Fruit fly (Drosophila melanogaster) whole organism, embryonic: ENCODE data around the gene CG32280.
A peak's percentile ranks its signal among the peaks of the same experiment; 100 is the strongest.

Source experiments
- BEAF-32 ChIP-seq: fragments of 200-800 bp; sonication (Bioruptor generic); optimal IDR thresholded peaks from 3 replicates; lab custom pipeline; 2017; ENCODE audit warnings: missing biosample characterization, missing genetic modification characterization, mild to moderate bottlenecking, moderate library complexity, missing genetic modification reagents
- CG10654 ChIP-seq: fragments of 200-800 bp; sonication (Bioruptor generic); optimal IDR thresholded peaks from 2 replicates; lab custom pipeline; 2016; ENCODE audit warnings: missing biosample characterization, missing genetic modification characterization
- CG11695 ChIP-seq: fragments of 200-800 bp; sonication (Bioruptor generic); IDR thresholded peaks from 3 replicates; pipeline ENCODE4 v1.3.6; 2022; ENCODE audit warnings: missing biosample characterization, missing genetic modification characterization
- CG13287 ChIP-seq: fragments of 200-800 bp; sonication (Bioruptor generic); IDR thresholded peaks from 2 replicates; pipeline ENCODE4 v1.3.6; 2022; ENCODE audit warnings: missing biosample characterization, missing genetic modification characterization; ENCODE audit not compliant: partially characterized antibody
- CG14014 ChIP-seq: fragments of 200-800 bp; sonication (Bioruptor generic); IDR thresholded peaks from 2 replicates; pipeline ENCODE4 v1.3.6; 2022; ENCODE audit warnings: missing biosample characterization, missing genetic modification characterization
- CG14441 ChIP-seq: fragments of 200-800 bp; sonication (Bioruptor generic); IDR thresholded peaks from 2 replicates; pipeline ENCODE4 v1.3.6; 2022; ENCODE audit warnings: missing biosample characterization, missing genetic modification characterization
- CG14860 ChIP-seq: fragments of 200-800 bp; sonication (Bioruptor generic); IDR thresholded peaks from 3 replicates; pipeline ENCODE4 v1.3.6; 2022; ENCODE audit warnings: missing biosample characterization, missing genetic modification characterization; ENCODE audit not compliant: partially characterized antibody
- CG15073 ChIP-seq: fragments of 200-800 bp; sonication (Bioruptor generic); optimal IDR thresholded peaks from 2 replicates; lab custom pipeline; 2016; ENCODE audit warnings: missing biosample characterization, missing genetic modification characterization
- CG15479 ChIP-seq: fragments of 200-800 bp; sonication (Bioruptor generic); optimal IDR thresholded peaks from 3 replicates; lab custom pipeline; 2019; ENCODE audit warnings: missing biosample characterization, mild to moderate bottlenecking, missing genetic modification characterization, moderate library complexity
- CG15514 ChIP-seq: fragments of 200-800 bp; sonication (Bioruptor generic); optimal IDR thresholded peaks from 3 replicates; lab custom pipeline; 2017; ENCODE audit warnings: missing biosample characterization, missing genetic modification characterization, mild to moderate bottlenecking, moderate library complexity, missing genetic modification reagents
- CG16813 ChIP-seq: fragments of 200-800 bp; sonication (Bioruptor generic); IDR thresholded peaks from 3 replicates; pipeline ENCODE4 v1.3.6; 2022; ENCODE audit warnings: missing biosample characterization, missing genetic modification characterization; ENCODE audit not compliant: partially characterized antibody
- CG17385 ChIP-seq: fragments of 200-800 bp; sonication (Bioruptor generic); optimal IDR thresholded peaks from 3 replicates; lab custom pipeline; 2018; ENCODE audit warnings: missing biosample characterization, mild to moderate bottlenecking, missing genetic modification characterization
- CG1792 ChIP-seq: fragments of 200-800 bp; sonication (Bioruptor generic); optimal IDR thresholded peaks from 2 replicates; lab custom pipeline; 2016; ENCODE audit warnings: missing biosample characterization, missing genetic modification characterization
- CG18764 ChIP-seq: fragments of 200-800 bp; sonication (Bioruptor generic); optimal IDR thresholded peaks from 3 replicates; lab custom pipeline; 2016; ENCODE audit warnings: missing biosample characterization, missing genetic modification characterization
- CG2129 ChIP-seq: fragments of 200-800 bp; sonication (Bioruptor generic); IDR thresholded peaks from 2 replicates; pipeline ENCODE4 v1.3.6; 2022; ENCODE audit warnings: missing biosample characterization, missing genetic modification characterization; ENCODE audit not compliant: partially characterized antibody
- CG34224 ChIP-seq: fragments of 200-800 bp; sonication (Bioruptor generic); IDR thresholded peaks from 3 replicates; pipeline ENCODE4 v1.3.6; 2022; ENCODE audit warnings: missing biosample characterization, missing genetic modification characterization; ENCODE audit not compliant: partially characterized antibody
- CG42726 ChIP-seq: fragments of 200-800 bp; sonication (Bioruptor generic); IDR thresholded peaks from 2 replicates; pipeline ENCODE4 v1.3.6; 2022; ENCODE audit warnings: missing biosample characterization, missing genetic modification characterization; ENCODE audit not compliant: partially characterized antibody
- CG43689 ChIP-seq: fragments of 200-800 bp; sonication (Bioruptor generic); IDR thresholded peaks from 2 replicates; pipeline ENCODE4 v1.3.6; 2022; ENCODE audit warnings: missing biosample characterization, missing genetic modification characterization
- CG6272 ChIP-seq: fragments of 200-800 bp; sonication (Bioruptor generic); IDR thresholded peaks from 2 replicates; pipeline ENCODE4 v1.3.6; 2022; ENCODE audit warnings: missing biosample characterization, missing genetic modification characterization
- CG7928 ChIP-seq: fragments of 200-800 bp; sonication (Bioruptor generic); optimal IDR thresholded peaks from 2 replicates; lab custom pipeline; 2017; ENCODE audit warnings: missing biosample characterization, mild to moderate bottlenecking, missing genetic modification characterization
- CG7963 ChIP-seq: fragments of 200-800 bp; sonication (Bioruptor generic); IDR thresholded peaks from 3 replicates; pipeline ENCODE4 v1.3.6; 2022; ENCODE audit warnings: missing biosample characterization, missing genetic modification characterization; ENCODE audit not compliant: partially characterized antibody
- CG8359 ChIP-seq: fragments of 200-800 bp; sonication (Bioruptor generic); optimal IDR thresholded peaks from 2 replicates; lab custom pipeline; 2017; ENCODE audit warnings: missing biosample characterization, mild to moderate bottlenecking, missing genetic modification characterization, borderline replicate concordance
- E2f2 ChIP-seq: fragments of 200-800 bp; sonication (Bioruptor generic); IDR thresholded peaks from 2 replicates; pipeline ENCODE4 v1.3.6; 2022; ENCODE audit warnings: missing biosample characterization, missing genetic modification characterization
- Ets65A ChIP-seq: fragments of 200-800 bp; sonication (Bioruptor generic); peaks from one replicate; lab custom pipeline; 2016; ENCODE audit warnings: missing biosample characterization, missing genetic modification characterization
- HLH4C ChIP-seq: fragments of 200-800 bp; sonication (Bioruptor generic); IDR thresholded peaks from 3 replicates; pipeline ENCODE4 v1.3.6; 2022; ENCODE audit warnings: missing biosample characterization, missing genetic modification characterization; ENCODE audit not compliant: partially characterized antibody
- HmgZ ChIP-seq: fragments of 200-800 bp; sonication (Bioruptor generic); optimal IDR thresholded peaks from 2 replicates; lab custom pipeline; 2018; ENCODE audit warnings: missing biosample characterization, mild to moderate bottlenecking, missing genetic modification characterization
- Hmx ChIP-seq: fragments of 200-800 bp; sonication (Bioruptor generic); optimal IDR thresholded peaks from 2 replicates; lab custom pipeline; 2016; ENCODE audit warnings: missing biosample characterization, missing genetic modification characterization
- Mrtf ChIP-seq: fragments of 200-800 bp; sonication (Bioruptor generic); IDR thresholded peaks from 3 replicates; pipeline ENCODE4 v1.3.6; 2022; ENCODE audit warnings: missing biosample characterization, missing genetic modification characterization
- Myb ChIP-seq: fragments of 200-800 bp; sonication (Bioruptor generic); optimal IDR thresholded peaks from 2 replicates; lab custom pipeline; 2016; ENCODE audit warnings: missing biosample characterization, missing genetic modification characterization
- NC2β ChIP-seq: fragments of 200-800 bp; sonication (Bioruptor generic); optimal IDR thresholded peaks from 2 replicates; lab custom pipeline; 2016; ENCODE audit warnings: missing biosample characterization, missing genetic modification characterization
- Nf-YC ChIP-seq: fragments of 200-800 bp; optimal IDR thresholded peaks from 3 replicates; lab custom pipeline; 2019; ENCODE audit warnings: missing biosample characterization, mild to moderate bottlenecking, missing genetic modification characterization, moderate library complexity
- Scr ChIP-seq: fragments of 200-800 bp; sonication (Bioruptor generic); IDR thresholded peaks from 2 replicates; pipeline ENCODE4 v1.3.6; 2022; ENCODE audit warnings: missing biosample characterization, missing genetic modification characterization; ENCODE audit not compliant: partially characterized antibody
- Sry-β ChIP-seq: fragments of 200-800 bp; sonication (Bioruptor generic); optimal IDR thresholded peaks from 2 replicates; lab custom pipeline; 2018; ENCODE audit warnings: missing biosample characterization, mild to moderate bottlenecking, missing genetic modification characterization, moderate library complexity
- Sry-δ ChIP-seq: fragments of 200-800 bp; sonication (Bioruptor generic); optimal IDR thresholded peaks from 2 replicates; lab custom pipeline; 2016; ENCODE audit warnings: missing biosample characterization, missing genetic modification characterization
- ac ChIP-seq: fragments of 200-800 bp; sonication (Bioruptor generic); optimal IDR thresholded peaks from 3 replicates; lab custom pipeline; 2017; ENCODE audit warnings: missing biosample characterization, mild to moderate bottlenecking, missing genetic modification characterization
- crp ChIP-seq, 2 experiments: fragments of 200-800 bp; sonication (Bioruptor generic); optimal IDR thresholded peaks; 2 replicates in 1 of 2; 3 replicates in 1 of 2; lab custom pipeline; 2017; ENCODE audit warnings: missing biosample characterization in 2 of 2, missing genetic modification characterization in 2 of 2, mild to moderate bottlenecking in 1 of 2, moderate library complexity in 1 of 2
- gsb-n ChIP-seq: fragments of 200-800 bp; sonication (Bioruptor generic); optimal IDR thresholded peaks from 3 replicates; lab custom pipeline; 2018; ENCODE audit warnings: missing biosample characterization, mild to moderate bottlenecking, missing genetic modification characterization
- hkb ChIP-seq, 2 experiments: fragments of 200-800 bp in 1 of 2; fragments of >200 bp in 1 of 2; sonication (Bioruptor generic) in 1 of 2; IDR thresholded peaks in 1 of 2; optimal IDR thresholded peaks in 1 of 2; 2 replicates each; pipeline versions ENCODE4 v1.3.6 to Lab custom; 2017 to 2022; ENCODE audit warnings: missing biosample characterization in 1 of 2, missing genetic modification characterization in 1 of 2
- ken ChIP-seq: fragments of 200-800 bp; sonication (Bioruptor generic); IDR thresholded peaks from 3 replicates; pipeline ENCODE4 v1.3.6; 2022; ENCODE audit warnings: missing biosample characterization, missing genetic modification characterization
- knrl ChIP-seq: fragments of 200-800 bp; sonication (Bioruptor generic); IDR thresholded peaks from 3 replicates; pipeline ENCODE4 v1.3.6; 2022; ENCODE audit warnings: missing biosample characterization, missing genetic modification characterization; ENCODE audit not compliant: partially characterized antibody
- maf-S ChIP-seq: fragments of 200-800 bp; sonication (Bioruptor generic); optimal IDR thresholded peaks from 2 replicates; lab custom pipeline; 2016; ENCODE audit warnings: missing biosample characterization, missing genetic modification characterization
- mam ChIP-seq: fragments of 200-800 bp; sonication (Bioruptor generic); optimal IDR thresholded peaks from 3 replicates; lab custom pipeline; 2016; ENCODE audit warnings: missing biosample characterization, missing genetic modification characterization
- mld ChIP-seq: fragments of 200-800 bp; sonication (Bioruptor generic); IDR thresholded peaks from 3 replicates; pipeline ENCODE4 v1.3.6; 2022; ENCODE audit warnings: missing biosample characterization, missing genetic modification characterization; ENCODE audit not compliant: partially characterized antibody
- phol ChIP-seq: fragments of 200-800 bp; sonication (Bioruptor generic); optimal IDR thresholded peaks from 3 replicates; lab custom pipeline; 2018; ENCODE audit warnings: missing biosample characterization, mild to moderate bottlenecking, missing genetic modification characterization, moderate library complexity
- pzg ChIP-seq: fragments of 200-800 bp; sonication (Bioruptor generic); optimal IDR thresholded peaks from 3 replicates; lab custom pipeline; 2018; ENCODE audit warnings: missing biosample characterization, mild to moderate bottlenecking, missing genetic modification characterization, moderate library complexity
- row ChIP-seq: fragments of 200-800 bp; sonication (Bioruptor generic); IDR thresholded peaks from 3 replicates; pipeline ENCODE4 v1.3.6; 2022; ENCODE audit warnings: missing biosample characterization, missing genetic modification characterization
- sna ChIP-seq: fragments of 200-800 bp; sonication (Bioruptor generic); IDR thresholded peaks from 2 replicates; pipeline ENCODE4 v1.3.6; 2022; ENCODE audit warnings: missing biosample characterization, missing genetic modification characterization; ENCODE audit not compliant: partially characterized antibody
- vnd ChIP-seq: fragments of 200-800 bp; sonication (Bioruptor generic); IDR thresholded peaks from 3 replicates; pipeline ENCODE4 v1.3.6; 2022; ENCODE audit warnings: missing biosample characterization, missing genetic modification characterization; ENCODE audit not compliant: partially characterized antibody
- zen2 ChIP-seq: fragments of 200-800 bp; sonication (Bioruptor generic); IDR thresholded peaks from 3 replicates; pipeline ENCODE4 v1.3.6; 2022; ENCODE audit warnings: missing biosample characterization, missing genetic modification characterization; ENCODE audit not compliant: partially characterized antibody

Gene CG32280

DNA sequence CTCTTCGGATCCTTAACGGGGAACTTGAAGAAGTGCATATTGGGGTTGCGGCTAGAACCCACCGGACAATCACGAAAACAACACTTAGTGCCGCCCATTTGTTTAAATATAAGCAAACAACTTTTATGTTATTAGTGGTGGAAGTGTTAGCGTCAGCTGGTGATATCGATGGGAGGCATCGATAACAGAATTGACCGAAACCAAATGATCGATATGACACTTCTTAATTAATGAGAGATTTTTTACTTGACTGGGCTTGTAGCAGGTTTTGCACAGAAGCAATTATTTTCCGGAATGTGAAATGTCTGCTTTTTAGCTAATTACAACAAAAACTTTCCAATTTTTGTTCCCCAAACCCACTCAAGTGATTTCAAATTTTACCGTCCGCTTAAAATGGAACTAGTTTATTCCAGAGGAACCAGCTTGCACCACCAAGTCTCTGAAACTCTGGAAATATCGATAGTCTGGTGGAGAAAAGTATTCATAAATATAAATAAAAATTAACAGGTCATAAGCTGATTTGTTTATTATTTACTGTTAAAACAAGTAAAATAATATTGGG is 27.4 kb downstream of the CG32280 start, which contains the start of gene CG14965 (continued):
- peak; percentile 36; the same call in 1 of the 2 replicates for TF ChIP-seq CG14441 (GFP tag; lab: Robert Waterston, UW)
- peak; percentile 30; the same call in 1 of the 2 replicates for TF ChIP-seq CG6272 (GFP tag; lab: Robert Waterston, UW)
- peak; percentile 86 for TF ChIP-seq CG2129 (GFP tag; lab: Robert Waterston, UW)
- peak; percentile 75; the same call in 2 of the 3 replicates for TF ChIP-seq mld (GFP tag; lab: Robert Waterston, UW)
- peak; percentile 91 for TF ChIP-seq knrl (GFP tag; lab: Robert Waterston, UW)
- peak; percentile 27; the same call in 1 of the 2 replicates for TF ChIP-seq CG42726 (GFP tag; lab: Robert Waterston, UW)
- TF ChIP-seq CG15479 = peak; percentile 79
- peak; percentile 99 for TF ChIP-seq CG15514
- peak; percentile 87 for TF ChIP-seq CG14860
- TF ChIP-seq HmgZ (tag; lab: Kevin White, UChicago) = no peak
- TF ChIP-seq CG16813 (GFP tag; lab: Robert Waterston, UW) = peak; percentile 90
- no peak for TF ChIP-seq CG11695 (GFP tag; lab: Robert Waterston, UW)
- peak; percentile 84 for TF ChIP-seq CG34224 (GFP tag; lab: Robert Waterston, UW)
- TF ChIP-seq Sry-δ (GFP tag; lab: Kevin White, UChicago) = peak; percentile 95
- TF ChIP-seq phol (tag; lab: Kevin White, UChicago) = no peak
- peak; percentile 64 for TF ChIP-seq pzg (GFP tag; lab: Kevin White, UChicago)
- TF ChIP-seq Myb (GFP tag; lab: Kevin White, UChicago) = peak; percentile 94
- TF ChIP-seq Mrtf = no peak
- no peak for TF ChIP-seq CG43689 (GFP tag; lab: Robert Waterston, UW)
- TF ChIP-seq E2f2 (GFP tag; lab: Robert Waterston, UW) = peak; percentile 42
- TF ChIP-seq maf-S = no peak
- peak; percentile 95 for TF ChIP-seq BEAF-32
- peak; percentile 56; the same call in 1 of the 3 replicates for TF ChIP-seq zen2
- TF ChIP-seq Hmx (GFP tag; lab: Kevin White, UChicago) = no peak
- TF ChIP-seq CG18764 (GFP tag; lab: Kevin White, UChicago) = no peak
- peak; percentile 91 for TF ChIP-seq HLH4C (GFP tag; lab: Robert Waterston, UW)
- peak in 1 of 2 experiments; percentile 81 for TF ChIP-seq crp (GFP tag; optimal IDR thresholded peaks at IDR 0.05; lab: Kevin White, UChicago)
- TF ChIP-seq CG10654 = no peak
- TF ChIP-seq CG7963 = peak; percentile 72
- TF ChIP-seq hkb (optimal IDR thresholded peaks at IDR 0.05; lab: Kevin White, UChicago) = peak; percentile 34
- TF ChIP-seq hkb (GFP tag; IDR thresholded peaks at IDR 0.05; lab: Robert Waterston, UW) = no peak
- TF ChIP-seq sna (GFP tag; lab: Robert Waterston, UW) = peak; percentile 95
- TF ChIP-seq Scr (GFP tag; lab: Robert Waterston, UW) = peak; percentile 94
- peak; percentile 73 for TF ChIP-seq Ets65A (GFP tag; lab: Kevin White, UChicago)
- peak; percentile 13 for TF ChIP-seq mam (GFP tag; lab: Kevin White, UChicago)
- peak; percentile 94 for TF ChIP-seq CG13287
- TF ChIP-seq vnd (GFP tag; lab: Robert Waterston, UW) = peak; percentile 87

DNA sequence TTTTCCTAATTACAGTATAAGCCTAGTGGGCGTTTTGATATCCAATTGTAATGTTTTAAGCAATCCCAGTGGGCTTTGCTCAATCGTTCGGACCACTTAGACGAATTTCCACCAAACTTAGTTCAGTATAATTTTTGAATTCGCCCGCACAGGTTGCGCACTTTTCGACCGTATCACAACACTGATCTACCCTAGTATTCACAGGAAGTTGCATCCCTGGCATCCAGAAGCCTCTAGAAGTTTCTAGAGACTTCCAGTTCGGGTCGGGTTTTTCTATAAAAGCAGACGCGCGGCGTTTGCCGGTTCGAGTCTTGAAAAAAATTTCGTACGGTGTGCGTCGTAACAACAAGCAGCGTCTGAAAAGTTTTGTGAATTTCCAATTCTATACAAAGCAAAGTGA is 27.9 kb downstream of the CG32280 start, which contains the start of gene Hsp83:
Hsp83 (plus strand) TSS at position 58 of the 400 bp plus-strand sequence.
- TF ChIP-seq Nf-YC (tag; lab: Kevin White, UChicago) = peak; percentile 86
- TF ChIP-seq gsb-n (tag; lab: Kevin White, UChicago) = peak; percentile 85
- peak; percentile 99 for TF ChIP-seq CG7928 (GFP tag; lab: Kevin White, UChicago)
- peak; percentile 87 for TF ChIP-seq CG1792
- TF ChIP-seq CG15514 = no peak
- peak; percentile 10; the same call in 1 of the 3 replicates for TF ChIP-seq row (GFP tag; lab: Robert Waterston, UW)
- TF ChIP-seq CG15073 (GFP tag; lab: Kevin White, UChicago) = no peak
- TF ChIP-seq CG14014 = peak; percentile 90
- TF ChIP-seq NC2β (GFP tag; lab: Kevin White, UChicago) = peak; percentile 97
- TF ChIP-seq CG8359 (GFP tag; lab: Kevin White, UChicago) = peak; percentile 93
- TF ChIP-seq ken (GFP tag; lab: Robert Waterston, UW) = peak; percentile 92
- peak; percentile 73 for TF ChIP-seq Sry-β
- peak; percentile 93 for TF ChIP-seq ac (GFP tag; lab: Kevin White, UChicago)
- TF ChIP-seq CG17385 (GFP tag; lab: Kevin White, UChicago) = peak; percentile 96
